Fruit fly (Drosophila melanogaster) whole organism, embryonic: Measurements from ENCODE around the gene Zyx.
A peak's percentile ranks its signal among the peaks of the same experiment; 100 is the strongest.

Experiments
- Blimp-1 ChIP-seq: fragments of 200-800 bp; sonication (Bioruptor generic); optimal IDR thresholded peaks from 3 replicates; lab custom pipeline; 2018; ENCODE audit warnings: missing biosample characterization, missing genetic modification characterization, mild to moderate bottlenecking, moderate library complexity, missing genetic modification reagents
- CG10274 ChIP-seq: fragments of 200-800 bp; sonication (Bioruptor generic); optimal IDR thresholded peaks from 3 replicates; lab custom pipeline; 2017; ENCODE audit warnings: missing biosample characterization, mild to moderate bottlenecking, missing genetic modification characterization
- CG10654 ChIP-seq: fragments of 200-800 bp; sonication (Bioruptor generic); optimal IDR thresholded peaks from 2 replicates; lab custom pipeline; 2016; ENCODE audit warnings: missing biosample characterization, missing genetic modification characterization
- CG12071 ChIP-seq: fragments of 200-800 bp; sonication (Bioruptor generic); optimal IDR thresholded peaks from 3 replicates; lab custom pipeline; 2018; ENCODE audit warnings: missing biosample characterization, mild to moderate bottlenecking, missing genetic modification characterization
- CG12236 ChIP-seq: fragments of 200-800 bp; sonication (Bioruptor generic); optimal IDR thresholded peaks from 2 replicates; lab custom pipeline; 2016; ENCODE audit warnings: missing biosample characterization, missing genetic modification characterization
- CG12769 ChIP-seq: fragments of 200-800 bp; sonication (Bioruptor generic); optimal IDR thresholded peaks from 2 replicates; lab custom pipeline; 2019; ENCODE audit warnings: missing biosample characterization, mild to moderate bottlenecking, missing genetic modification characterization, moderate library complexity
- CG13424 ChIP-seq: fragments of 200-800 bp; sonication (Bioruptor generic); optimal IDR thresholded peaks from 2 replicates; lab custom pipeline; 2019; ENCODE audit warnings: missing biosample characterization, mild to moderate bottlenecking, missing genetic modification characterization, moderate library complexity
- CG1602 ChIP-seq: fragments of 200-800 bp; sonication (Bioruptor generic); optimal IDR thresholded peaks from 3 replicates; lab custom pipeline; 2016; ENCODE audit warnings: missing biosample characterization, missing genetic modification characterization
- CG16863 ChIP-seq: fragments of 200-800 bp; sonication (Bioruptor generic); optimal IDR thresholded peaks from 3 replicates; lab custom pipeline; 2016; ENCODE audit warnings: missing biosample characterization, missing genetic modification characterization
- CG18476 ChIP-seq: fragments of 200-800 bp; sonication (Bioruptor generic); optimal IDR thresholded peaks from 2 replicates; lab custom pipeline; 2016; ENCODE audit warnings: missing biosample characterization, mild to moderate bottlenecking, missing genetic modification characterization
- CG18764 ChIP-seq: fragments of 200-800 bp; sonication (Bioruptor generic); optimal IDR thresholded peaks from 3 replicates; lab custom pipeline; 2016; ENCODE audit warnings: missing biosample characterization, missing genetic modification characterization
- CG2712 ChIP-seq: fragments of 200-800 bp; optimal IDR thresholded peaks from 3 replicates; lab custom pipeline; 2019; ENCODE audit warnings: missing biosample characterization, mild to moderate bottlenecking, missing genetic modification characterization, moderate library complexity
- CG3163 ChIP-seq: fragments of 200-800 bp; sonication (Bioruptor generic); optimal IDR thresholded peaks from 3 replicates; lab custom pipeline; 2016; ENCODE audit warnings: missing biosample characterization, missing genetic modification characterization
- CG3726 ChIP-seq: fragments of 200-800 bp; sonication (Bioruptor generic); IDR thresholded peaks from 3 replicates; pipeline ENCODE4, ENCODE4 v1.3.6; 2022; ENCODE audit warnings: missing biosample characterization, missing genetic modification characterization
- CG4854 ChIP-seq: fragments of 200-800 bp; sonication (Bioruptor generic); optimal IDR thresholded peaks from 2 replicates; lab custom pipeline; 2016; ENCODE audit warnings: missing biosample characterization, missing genetic modification characterization, inconsistent platforms
- CG5953 ChIP-seq: fragments of 200-800 bp; sonication (Bioruptor generic); IDR thresholded peaks from 2 replicates; pipeline ENCODE4 v1.3.6; 2022; ENCODE audit warnings: missing biosample characterization, missing genetic modification characterization
- CG6654 ChIP-seq: fragments of 200-800 bp; sonication (Bioruptor generic); optimal IDR thresholded peaks from 2 replicates; lab custom pipeline; 2017; ENCODE audit warnings: missing biosample characterization, mild to moderate bottlenecking, missing genetic modification characterization
- CG6683 ChIP-seq: fragments of 200-800 bp; sonication (Bioruptor generic); optimal IDR thresholded peaks from 2 replicates; lab custom pipeline; 2017; ENCODE audit warnings: missing biosample characterization, mild to moderate bottlenecking, missing genetic modification characterization, missing genetic modification reagents
- CG7928 ChIP-seq: fragments of 200-800 bp; sonication (Bioruptor generic); optimal IDR thresholded peaks from 2 replicates; lab custom pipeline; 2017; ENCODE audit warnings: missing biosample characterization, mild to moderate bottlenecking, missing genetic modification characterization
- CG8089 ChIP-seq: fragments of 200-800 bp; sonication (Bioruptor generic); optimal IDR thresholded peaks from 3 replicates; lab custom pipeline; 2016; ENCODE audit warnings: missing biosample characterization, missing genetic modification characterization
- CG9609 ChIP-seq: fragments of 200-800 bp; sonication (Bioruptor generic); optimal IDR thresholded peaks from 3 replicates; lab custom pipeline; 2016; ENCODE audit warnings: missing biosample characterization, missing genetic modification characterization
- Fer3 ChIP-seq: fragments of 200-800 bp; sonication (Bioruptor generic); optimal IDR thresholded peaks from 2 replicates; lab custom pipeline; 2018; ENCODE audit warnings: missing biosample characterization, mild to moderate bottlenecking, missing genetic modification characterization, moderate library complexity
- HLHmδ ChIP-seq: fragments of 200-800 bp; sonication (Bioruptor generic); optimal IDR thresholded peaks from 2 replicates; lab custom pipeline; 2018; ENCODE audit warnings: missing biosample characterization, mild to moderate bottlenecking, missing genetic modification characterization, moderate library complexity
- Hmr ChIP-seq: fragments of 200-800 bp; sonication (Bioruptor generic); optimal IDR thresholded peaks from 3 replicates; lab custom pipeline; 2017; ENCODE audit warnings: mild to moderate bottlenecking, missing biosample characterization, missing genetic modification reagents, missing genetic modification characterization
- Med ChIP-seq: fragments of 200-800 bp; sonication (Bioruptor generic); peaks from one replicate; lab custom pipeline; 2016; ENCODE audit warnings: missing biosample characterization, missing genetic modification characterization, mild to moderate bottlenecking, inconsistent platforms, moderate library complexity
- Meics ChIP-seq: fragments of 200-800 bp; sonication (Bioruptor generic); optimal IDR thresholded peaks from 2 replicates; lab custom pipeline; 2017; ENCODE audit warnings: missing biosample characterization, mild to moderate bottlenecking, missing genetic modification characterization
- NFAT ChIP-seq: fragments of 200-800 bp; sonication (Bioruptor generic); IDR thresholded peaks from 2 replicates; pipeline ENCODE4 v1.3.6; 2022; ENCODE audit warnings: missing biosample characterization, missing genetic modification characterization
- Nf-YB ChIP-seq: fragments of 200-800 bp; sonication (Bioruptor generic); optimal IDR thresholded peaks from 3 replicates; lab custom pipeline; 2019; ENCODE audit warnings: missing biosample characterization, mild to moderate bottlenecking, missing genetic modification characterization, moderate library complexity
- Rx ChIP-seq: fragments of 200-800 bp; sonication (Bioruptor generic); IDR thresholded peaks from 2 replicates; pipeline ENCODE4 v1.3.6; 2022; ENCODE audit warnings: missing biosample characterization, missing genetic modification characterization
- Spps ChIP-seq: fragments of 200-800 bp; sonication (Bioruptor generic); optimal IDR thresholded peaks from 2 replicates; lab custom pipeline; 2018; ENCODE audit warnings: missing biosample characterization, mild to moderate bottlenecking, missing genetic modification characterization
- Vsx1 ChIP-seq: fragments of 200-800 bp; sonication (Bioruptor generic); optimal IDR thresholded peaks from 2 replicates; lab custom pipeline; 2017; ENCODE audit warnings: missing biosample characterization, mild to moderate bottlenecking, missing genetic modification characterization, missing genetic modification reagents
- Xbp1 ChIP-seq: fragments of 200-800 bp; sonication (Bioruptor generic); optimal IDR thresholded peaks from 3 replicates; lab custom pipeline; 2016; ENCODE audit warnings: missing biosample characterization, mild to moderate bottlenecking, missing genetic modification characterization
- ab ChIP-seq: fragments of 200-800 bp; sonication (Bioruptor generic); optimal IDR thresholded peaks from 2 replicates; lab custom pipeline; 2016; ENCODE audit warnings: missing biosample characterization, missing genetic modification characterization
- caup ChIP-seq: fragments of 200-800 bp; sonication (Bioruptor generic); optimal IDR thresholded peaks from 3 replicates; lab custom pipeline; 2017; ENCODE audit warnings: missing biosample characterization, mild to moderate bottlenecking, missing genetic modification characterization, moderate library complexity; ENCODE audit not compliant: severe bottlenecking
- emc ChIP-seq: fragments of 200-800 bp; sonication (Bioruptor generic); optimal IDR thresholded peaks from 2 replicates; lab custom pipeline; 2016; ENCODE audit warnings: missing biosample characterization, missing genetic modification characterization
- jigr1 ChIP-seq: fragments of 200-800 bp; sonication (Bioruptor generic); IDR thresholded peaks from 3 replicates; pipeline ENCODE4 v1.3.6; 2022; ENCODE audit warnings: missing biosample characterization, missing genetic modification characterization
- luna ChIP-seq: fragments of 200-800 bp; sonication (Bioruptor generic); optimal IDR thresholded peaks from 2 replicates; lab custom pipeline; 2016; ENCODE audit warnings: missing biosample characterization, missing genetic modification characterization
- nerfin-1 ChIP-seq: fragments of 200-800 bp; sonication (Bioruptor generic); optimal IDR thresholded peaks from 3 replicates; lab custom pipeline; 2019; ENCODE audit warnings: missing biosample characterization, mild to moderate bottlenecking, missing genetic modification characterization, moderate library complexity
- nmo ChIP-seq: fragments of 200-800 bp; sonication (Bioruptor generic); optimal IDR thresholded peaks from 2 replicates; lab custom pipeline; 2018; ENCODE audit warnings: missing biosample characterization, mild to moderate bottlenecking, missing genetic modification characterization, moderate library complexity
- otp ChIP-seq: fragments of 200-800 bp; sonication (Bioruptor generic); IDR thresholded peaks from 3 replicates; pipeline ENCODE4, ENCODE4 v1.3.6; 2022; ENCODE audit warnings: missing biosample characterization, missing genetic modification characterization
- pb ChIP-seq: fragments of 200-800 bp; sonication (Bioruptor generic); optimal IDR thresholded peaks from 3 replicates; lab custom pipeline; 2016; ENCODE audit warnings: missing biosample characterization, missing genetic modification characterization
- rib ChIP-seq: fragments of 200-800 bp; sonication (Bioruptor generic); IDR thresholded peaks from 2 replicates; pipeline ENCODE4 v1.3.6; 2022; ENCODE audit warnings: missing biosample characterization, missing genetic modification characterization
- scrt ChIP-seq: fragments of 200-800 bp; sonication (Bioruptor generic); optimal IDR thresholded peaks from 2 replicates; lab custom pipeline; 2018; ENCODE audit warnings: missing biosample characterization, mild to moderate bottlenecking, missing genetic modification characterization, moderate library complexity
- ssp ChIP-seq: fragments of 200-800 bp; sonication (Bioruptor generic); IDR thresholded peaks from 2 replicates; pipeline ENCODE4 v1.3.6; 2022; ENCODE audit warnings: missing biosample characterization, missing genetic modification characterization
- stc ChIP-seq: fragments of 200-800 bp; sonication (Bioruptor generic); IDR thresholded peaks from 2 replicates; pipeline ENCODE4 v1.3.6; 2022; ENCODE audit warnings: missing biosample characterization, missing genetic modification characterization
- tap ChIP-seq: fragments of 200-800 bp; optimal IDR thresholded peaks from 3 replicates; lab custom pipeline; 2019; ENCODE audit warnings: missing biosample characterization, mild to moderate bottlenecking, missing genetic modification characterization, moderate library complexity
- tgo ChIP-seq: fragments of 200-800 bp; sonication (Bioruptor generic); IDR thresholded peaks from 3 replicates; pipeline ENCODE4 v1.3.6; 2022; ENCODE audit warnings: missing biosample characterization, missing genetic modification characterization
- trh ChIP-seq: fragments of 200-800 bp; sonication (Bioruptor generic); optimal IDR thresholded peaks from 2 replicates; lab custom pipeline; 2016; ENCODE audit warnings: missing biosample characterization, missing genetic modification characterization
- vvl ChIP-seq: fragments of 200-800 bp; sonication (Bioruptor generic); IDR thresholded peaks from 2 replicates; pipeline ENCODE4 v1.3.6; 2022; ENCODE audit warnings: missing biosample characterization, missing genetic modification characterization

Zyx gene

DNA sequence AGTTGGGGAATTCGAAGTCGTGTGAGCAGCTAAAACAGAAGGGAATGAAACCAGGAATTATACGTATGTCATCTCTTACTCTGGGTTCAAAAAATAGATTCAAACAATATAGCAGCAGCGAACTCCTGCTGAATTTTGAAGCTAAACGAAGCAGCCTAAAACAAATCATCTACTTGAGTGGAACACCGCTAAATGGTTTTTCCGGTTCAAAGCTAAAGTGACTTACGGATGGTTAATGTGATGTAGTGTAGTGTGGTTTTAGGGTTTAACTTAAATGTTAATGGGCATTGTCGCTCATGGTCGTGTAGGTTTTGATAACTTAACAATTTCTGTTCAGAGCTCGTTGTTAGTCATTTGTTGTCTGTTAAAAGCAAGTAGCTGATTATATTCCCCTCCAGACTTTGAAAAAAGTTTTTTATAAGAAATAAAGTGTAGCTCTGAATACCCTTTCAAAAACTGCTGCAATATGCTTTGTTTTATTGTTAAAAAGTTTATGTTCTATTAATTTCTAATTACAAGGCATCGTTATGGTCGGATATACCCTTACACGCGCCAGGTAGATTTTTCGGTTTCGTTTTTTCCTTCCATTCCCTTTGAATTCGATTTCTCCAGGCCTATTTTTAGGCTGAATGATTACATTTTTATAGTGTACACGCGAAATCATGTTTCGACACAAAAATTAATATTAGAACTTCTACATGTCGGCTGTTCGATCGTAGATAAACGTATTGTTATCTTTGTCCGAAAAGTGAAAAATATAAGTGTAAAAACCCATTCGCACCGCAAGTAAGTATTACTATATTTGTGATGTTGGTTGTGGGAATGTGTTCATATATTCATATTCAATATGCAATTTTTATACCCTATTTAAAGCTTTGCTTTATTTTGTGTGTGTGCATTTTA is 48.3 kb upstream of the Zyx start (continued):
- TF ChIP-seq CG9609 (GFP tag; lab: Kevin White, UChicago) (peak; percentile 93), Hmr (GFP tag; lab: Kevin White, UChicago) (no peak), tap (tag; lab: Kevin White, UChicago) (peak; percentile 89), luna (GFP tag; lab: Kevin White, UChicago) (peak; percentile 81), CG3726 (no peak; the same call in 2 of the 3 replicates), rib (GFP tag; lab: Robert Waterston, UW) (peak; percentile 56), CG10654 (GFP tag; lab: Kevin White, UChicago) (peak; percentile 89), CG3163 (GFP tag; lab: Kevin White, UChicago) (peak; percentile 78), nmo (peak; percentile 94), CG2712 (tag; lab: Kevin White, UChicago) (peak; percentile 98), caup (GFP tag; lab: Kevin White, UChicago) (peak; percentile 87), pb (GFP tag; lab: Kevin White, UChicago) (peak; percentile 83), vvl (no peak), CG10274 (GFP tag; lab: Kevin White, UChicago) (peak; percentile 75), CG18476 (GFP tag; lab: Kevin White, UChicago) (peak; percentile 88), CG12071 (GFP tag; lab: Kevin White, UChicago) (no peak), nerfin-1 (tag; lab: Kevin White, UChicago) (no peak), CG6654 (GFP tag; lab: Kevin White, UChicago) (peak; percentile 69), ab (peak; percentile 69), HLHmδ (no peak), CG5953 (GFP tag; lab: Robert Waterston, UW) (no peak), ssp (GFP tag; lab: Robert Waterston, UW) (no peak; the same call in 1 of the 2 replicates), jigr1 (GFP tag; lab: Robert Waterston, UW) (no peak; the same call in 2 of the 3 replicates), CG12236 (GFP tag; lab: Kevin White, UChicago) (peak; percentile 85), CG4854 (GFP tag; lab: Kevin White, UChicago) (peak; percentile 83), Vsx1 (peak; percentile 85), CG6683 (GFP tag; lab: Kevin White, UChicago) (peak; percentile 79), Rx (GFP tag; lab: Robert Waterston, UW) (no peak), CG1602 (GFP tag; lab: Kevin White, UChicago) (peak; percentile 95), trh (GFP tag; lab: Kevin White, UChicago) (peak; percentile 85), tgo (GFP tag; lab: Robert Waterston, UW) (no peak; the same call in 2 of the 3 replicates), CG12769 (tag; lab: Kevin White, UChicago) (peak; percentile 86), stc (GFP tag; lab: Robert Waterston, UW) (peak; percentile 96; the same call in 1 of the 2 replicates), Blimp-1 (GFP tag; lab: Kevin White, UChicago) (no peak), Meics (GFP tag; lab: Kevin White, UChicago) (peak; percentile 89), CG16863 (GFP tag; lab: Kevin White, UChicago) (peak; percentile 92), NFAT (GFP tag; lab: Robert Waterston, UW) (no peak), Fer3 (tag; lab: Kevin White, UChicago) (peak; percentile 89), scrt (GFP tag; lab: Kevin White, UChicago) (no peak), Nf-YB (peak; percentile 84), Med (GFP tag; lab: Kevin White, UChicago) (peak; percentile 99), CG13424 (tag; lab: Kevin White, UChicago) (peak; percentile 92), Xbp1 (GFP tag; lab: Kevin White, UChicago) (peak; percentile 96), emc (peak; percentile 69), Spps (tag; lab: Kevin White, UChicago) (peak; percentile 87), CG8089 (GFP tag; lab: Kevin White, UChicago) (peak; percentile 89), CG18764 (GFP tag; lab: Kevin White, UChicago) (peak; percentile 87), CG7928 (GFP tag; lab: Kevin White, UChicago) (peak; percentile 30), otp (GFP tag; lab: Robert Waterston, UW) (no peak)
